Worm (Caenorhabditis elegans) whole organism, L3 larva: ENCODE results near the gene try-4.

Experiments used
- R02D3.7 ChIP-seq: fragments of 150-350 bp; optimal IDR thresholded peaks from 2 replicates; lab custom pipeline; 2014; ENCODE audit warnings: missing biosample characterization, missing genetic modification characterization
- aly-2 ChIP-seq: fragments of 150-350 bp; optimal IDR thresholded peaks from 2 replicates; lab custom pipeline; 2014; ENCODE audit warnings: missing biosample characterization, missing genetic modification characterization
- ama-1 ChIP-seq: fragments of 150-350 bp; optimal IDR thresholded peaks from 2 replicates; lab custom pipeline; 2018
- ceh-16 ChIP-seq: sonication (generic microtip); optimal IDR thresholded peaks from 2 replicates; lab custom pipeline; 2017; ENCODE audit warnings: missing biosample characterization, missing genetic modification characterization
- ceh-28 ChIP-seq: fragments of 150-350 bp; optimal IDR thresholded peaks from 2 replicates; lab custom pipeline; 2014; ENCODE audit warnings: missing biosample characterization, missing genetic modification reagents, missing genetic modification characterization
- ceh-82 ChIP-seq: fragments of 150-350 bp; optimal IDR thresholded peaks from 2 replicates; lab custom pipeline; 2014; ENCODE audit warnings: missing biosample characterization, missing genetic modification characterization
- ceh-9 ChIP-seq: sonication (generic microtip); optimal IDR thresholded peaks from 2 replicates; lab custom pipeline; 2018; ENCODE audit warnings: missing biosample characterization, missing genetic modification characterization
- egl-27 ChIP-seq: sonication (generic microtip); optimal IDR thresholded peaks from 4 replicates; lab custom pipeline; 2017; ENCODE audit warnings: missing biosample characterization, missing genetic modification reagents, missing genetic modification characterization
- elt-3 ChIP-seq, 3 experiments: fragments of 150-350 bp in 1 of 3; sonication (generic microtip) in 2 of 3; optimal IDR thresholded peaks; 2 replicates in 2 of 3; 4 replicates in 1 of 3; lab custom pipeline; 2014 to 2017; ENCODE audit warnings: missing biosample characterization in 3 of 3, missing genetic modification characterization in 3 of 3
- eor-1 ChIP-seq, 2 experiments: fragments of 150-350 bp; optimal IDR thresholded peaks; 2 replicates each; lab custom pipeline; 2014 to 2018; ENCODE audit warnings: missing biosample characterization in 2 of 2, missing genetic modification characterization in 2 of 2
- fkh-10 ChIP-seq: sonication (generic microtip); optimal IDR thresholded peaks from 2 replicates; lab custom pipeline; 2017; ENCODE audit warnings: missing biosample characterization, missing genetic modification reagents, missing genetic modification characterization
- fkh-2 ChIP-seq: fragments of 150-350 bp; optimal IDR thresholded peaks from 2 replicates; lab custom pipeline; 2014; ENCODE audit warnings: missing biosample characterization, missing genetic modification reagents, missing genetic modification characterization
- fos-1 ChIP-seq: fragments of 150-350 bp; optimal IDR thresholded peaks from 2 replicates; lab custom pipeline; 2014; ENCODE audit warnings: missing biosample characterization, missing genetic modification characterization
- hmg-11 ChIP-seq: sonication (generic microtip); optimal IDR thresholded peaks from 2 replicates; lab custom pipeline; 2016; ENCODE audit warnings: missing genetic modification characterization, missing compliant biosample characterization
- jun-1 ChIP-seq: fragments of 150-350 bp; optimal IDR thresholded peaks from 2 replicates; lab custom pipeline; 2014; ENCODE audit warnings: missing biosample characterization, missing genetic modification reagents, missing genetic modification characterization
- lin-15B ChIP-seq: fragments of 150-350 bp; optimal IDR thresholded peaks from 2 replicates; lab custom pipeline; 2014; ENCODE audit warnings: missing biosample characterization, missing genetic modification characterization
- lin-39 ChIP-seq: fragments of 150-350 bp; optimal IDR thresholded peaks from 2 replicates; lab custom pipeline; 2018; ENCODE audit warnings: missing biosample characterization, missing genetic modification reagents, missing genetic modification characterization
- mdl-1 ChIP-seq: fragments of 150-350 bp; optimal IDR thresholded peaks from 2 replicates; lab custom pipeline; 2014; ENCODE audit warnings: missing biosample characterization, missing genetic modification characterization
- mml-1 ChIP-seq: fragments of 150-350 bp; sonication (generic microtip); optimal IDR thresholded peaks from 3 replicates; lab custom pipeline; 2014; ENCODE audit warnings: missing biosample characterization, missing genetic modification characterization
- nfya-1 ChIP-seq: sonication (generic microtip); optimal IDR thresholded peaks from 2 replicates; lab custom pipeline; 2017; ENCODE audit warnings: missing genetic modification characterization, mild to moderate bottlenecking, missing compliant biosample characterization, antibody characterized with exemption, moderate library complexity; ENCODE audit not compliant: insufficient read depth
- nhr-11 ChIP-seq: fragments of 150-350 bp; optimal IDR thresholded peaks from 2 replicates; lab custom pipeline; 2014; ENCODE audit warnings: missing biosample characterization, missing genetic modification characterization
- nhr-12 ChIP-seq: fragments of 150-350 bp; optimal IDR thresholded peaks from 2 replicates; lab custom pipeline; 2014; ENCODE audit warnings: missing biosample characterization, missing genetic modification characterization
- nhr-237 ChIP-seq: fragments of 150-350 bp; optimal IDR thresholded peaks from 2 replicates; lab custom pipeline; 2014; ENCODE audit warnings: missing biosample characterization, missing genetic modification characterization
- nhr-25 ChIP-seq: sonication (generic microtip); optimal IDR thresholded peaks from 2 replicates; lab custom pipeline; 2017; ENCODE audit warnings: missing biosample characterization, missing genetic modification characterization
- nhr-28 ChIP-seq: fragments of 150-350 bp; optimal IDR thresholded peaks from 2 replicates; lab custom pipeline; 2014; ENCODE audit warnings: missing biosample characterization, missing genetic modification characterization
- nhr-43 ChIP-seq: sonication (generic microtip); optimal IDR thresholded peaks from 2 replicates; lab custom pipeline; 2016; ENCODE audit warnings: mild to moderate bottlenecking, missing genetic modification characterization, missing compliant biosample characterization; ENCODE audit not compliant: poor library complexity, severe bottlenecking
- nhr-67 ChIP-seq: fragments of 150-350 bp; optimal IDR thresholded peaks from 2 replicates; lab custom pipeline; 2014; ENCODE audit warnings: missing biosample characterization, missing genetic modification characterization
- nhr-76 ChIP-seq: fragments of 150-350 bp; sonication (generic microtip); optimal IDR thresholded peaks from 5 replicates; lab custom pipeline; 2014; ENCODE audit warnings: missing biosample characterization, missing genetic modification characterization
- pha-4 ChIP-seq: fragments of 150-350 bp; optimal IDR thresholded peaks from 2 replicates; lab custom pipeline; 2014; ENCODE audit warnings: missing biosample characterization, missing genetic modification reagents, missing genetic modification characterization
- pqm-1 ChIP-seq: fragments of 150-350 bp; optimal IDR thresholded peaks from 2 replicates; lab custom pipeline; 2017; ENCODE audit warnings: missing biosample characterization, missing genetic modification characterization, inconsistent platforms
- skn-1 ChIP-seq: fragments of 150-350 bp; optimal IDR thresholded peaks from 2 replicates; lab custom pipeline; 2014; ENCODE audit warnings: missing biosample characterization, missing genetic modification characterization
- snpc-4 ChIP-seq: fragments of 150-350 bp; optimal IDR thresholded peaks from 2 replicates; lab custom pipeline; 2014; ENCODE audit warnings: missing biosample characterization, missing genetic modification characterization
- tbx-2 ChIP-seq: sonication (generic microtip); optimal IDR thresholded peaks from 2 replicates; lab custom pipeline; 2016; ENCODE audit warnings: mild to moderate bottlenecking, missing genetic modification characterization, missing compliant biosample characterization
- unc-39 ChIP-seq: sonication (generic microtip); optimal IDR thresholded peaks from 4 replicates; lab custom pipeline; 2017; ENCODE audit warnings: missing biosample characterization, missing genetic modification characterization
- unc-62 ChIP-seq: fragments of 150-350 bp; sonication (generic microtip); optimal IDR thresholded peaks from 4 replicates; lab custom pipeline; 2014; ENCODE audit warnings: missing biosample characterization, missing genetic modification reagents, missing genetic modification characterization
- zag-1 ChIP-seq: fragments of 150-350 bp; optimal IDR thresholded peaks from 2 replicates; lab custom pipeline; 2014; ENCODE audit warnings: missing biosample characterization, missing genetic modification characterization
- ztf-4 ChIP-seq: fragments of 150-350 bp; optimal IDR thresholded peaks from 2 replicates; lab custom pipeline; 2014; ENCODE audit warnings: missing biosample characterization, missing genetic modification characterization

The try-4 gene

DNA sequence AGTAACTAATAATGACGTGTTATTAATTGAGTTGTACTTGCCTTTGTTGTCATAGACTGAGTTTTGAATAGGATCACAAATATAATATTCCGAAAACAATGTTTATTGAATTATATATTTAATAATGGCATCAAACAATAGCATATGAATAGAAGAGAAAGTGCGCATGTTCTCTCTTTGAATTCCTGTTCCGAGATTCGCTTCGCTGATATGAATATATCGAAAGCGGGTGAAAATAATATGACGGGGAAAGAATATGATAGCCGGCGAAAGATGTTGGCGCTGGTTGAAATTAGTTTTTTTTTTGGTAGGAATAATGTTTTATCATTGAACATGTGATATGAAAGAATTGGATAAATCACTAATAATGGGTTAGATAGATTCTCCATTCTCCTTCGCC lies 40.9 kb downstream of the try-4 start, which contains the start of gene T03D8.6:
Gene T03D8.6 (minus strand): TSS at position 298 of the 400 bp plus-strand sequence.
- no peak for TF ChIP-seq zag-1 (tag; lab: Kevin White, UChicago)
- TF ChIP-seq mml-1 = no peak
- no peak for TF ChIP-seq hmg-11
- TF ChIP-seq nhr-28 (tag; lab: Kevin White, UChicago) = no peak
- TF ChIP-seq ceh-9 (tag; lab: Kevin White, UChicago) = no peak
- no peak for TF ChIP-seq jun-1 (tag; lab: Kevin White, UChicago)
- TF ChIP-seq fkh-2 = no peak
- no peak for TF ChIP-seq mdl-1 (tag; lab: Kevin White, UChicago)
- TF ChIP-seq nhr-67 (tag; lab: Kevin White, UChicago) = no peak
- no peak for TF ChIP-seq elt-3 (tag; optimal IDR thresholded peaks at IDR 0.05; lab: Kevin White, UChicago)
- no peak for TF ChIP-seq nhr-237 (tag; lab: Kevin White, UChicago)
- no peak for TF ChIP-seq egl-27
- TF ChIP-seq ceh-16 (tag; lab: Kevin White, UChicago) = no peak
- TF ChIP-seq pqm-1 (tag; lab: Kevin White, UChicago) = no peak
- no peak for TF ChIP-seq tbx-2 (tag; lab: Kevin White, UChicago)
- TF ChIP-seq nhr-43 (tag; lab: Kevin White, UChicago) = no peak

DNA sequence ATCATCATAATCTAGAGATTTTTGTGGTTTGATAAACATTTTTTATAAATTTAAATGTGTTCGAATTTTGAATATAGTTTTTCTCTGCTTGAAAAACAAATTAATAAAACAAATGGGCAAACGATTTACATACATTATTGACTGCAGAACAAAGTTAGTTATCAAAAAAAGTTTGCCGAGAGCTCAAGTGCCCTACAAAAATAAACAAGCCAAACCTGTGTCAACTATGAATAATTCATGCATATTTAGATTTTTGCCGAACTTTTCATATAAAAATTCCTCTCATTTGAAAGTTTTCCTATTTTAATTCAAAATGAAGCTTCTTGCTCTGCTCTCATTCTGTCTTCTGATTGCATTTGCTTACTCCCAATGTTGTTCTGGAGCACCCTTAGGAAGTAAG lies 45.1 kb downstream of the try-4 start, which contains the start of gene sshk-1:
Gene sshk-1 (plus strand): TSS at position 301 of the 400 bp plus-strand sequence.
- TF ChIP-seq aly-2 (tag; lab: Kevin White, UChicago) = no peak
- no peak for TF ChIP-seq unc-62 (GFP tag; lab: Kevin White, UChicago)
- TF ChIP-seq fkh-10 (GFP tag; lab: Kevin White, UChicago) = no peak
- TF ChIP-seq nhr-25 (tag; lab: Kevin White, UChicago) = no peak
- TF ChIP-seq ceh-9 (tag; lab: Kevin White, UChicago) = no peak
- no peak for TF ChIP-seq ztf-4 (tag; lab: Kevin White, UChicago)
- TF ChIP-seq unc-39 (tag; lab: Kevin White, UChicago) = no peak
- no peak for TF ChIP-seq pha-4 (tag; lab: Kevin White, UChicago)
- TF ChIP-seq mml-1 = no peak
- TF ChIP-seq nhr-237 (tag; lab: Kevin White, UChicago) = no peak
- TF ChIP-seq nhr-43 (tag; lab: Kevin White, UChicago) = no peak
- no peak for TF ChIP-seq nhr-12
- TF ChIP-seq nfya-1 (tag; lab: Kevin White, UChicago) = no peak
- TF ChIP-seq fos-1 (tag; lab: Kevin White, UChicago) = no peak
- no peak for TF ChIP-seq lin-15B (tag; lab: Kevin White, UChicago)
- TF ChIP-seq skn-1 (tag; lab: Kevin White, UChicago) = no peak
- TF ChIP-seq nhr-11 (tag; lab: Kevin White, UChicago) = no peak
- no peak for TF ChIP-seq ceh-28 (tag; lab: Kevin White, UChicago)
- no peak for TF ChIP-seq jun-1 (tag; lab: Kevin White, UChicago)
- TF ChIP-seq, all 47 proteins: peak for 0

DNA sequence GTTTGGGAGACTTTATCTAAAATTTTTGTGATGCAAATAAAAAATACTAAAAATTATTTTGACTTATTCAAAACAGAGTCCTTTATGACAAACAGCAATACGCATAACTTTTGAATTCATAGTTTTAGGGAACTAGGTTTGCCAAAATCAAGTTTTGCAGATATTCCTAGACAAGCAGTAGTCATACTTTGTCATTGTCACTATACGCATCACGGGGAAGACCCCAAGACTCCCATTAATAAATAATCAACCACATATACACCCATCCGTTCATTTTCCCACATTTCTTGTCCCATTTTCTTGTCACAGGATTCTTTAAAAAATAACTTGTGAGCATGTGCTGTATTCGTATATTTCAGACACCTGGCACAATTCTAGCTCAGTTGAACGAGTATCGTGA lies 46.5 kb downstream of the try-4 start, which contains the start of gene Y44A6D.7:
Gene Y44A6D.7 (plus strand): TSS at position 301 of the 400 bp plus-strand sequence.
- TF ChIP-seq nhr-25 (tag; lab: Kevin White, UChicago) (no peak), eor-1 (tag; optimal IDR thresholded peaks at IDR 0.05; lab: Kevin White, UChicago) (no peak), nhr-11 (tag; lab: Kevin White, UChicago) (no peak), lin-39 (tag; lab: Kevin White, UChicago) (no peak), R02D3.7 (no peak), snpc-4 (tag; lab: Kevin White, UChicago) (no peak), mml-1 (no peak), nhr-67 (tag; lab: Kevin White, UChicago) (no peak)

DNA sequence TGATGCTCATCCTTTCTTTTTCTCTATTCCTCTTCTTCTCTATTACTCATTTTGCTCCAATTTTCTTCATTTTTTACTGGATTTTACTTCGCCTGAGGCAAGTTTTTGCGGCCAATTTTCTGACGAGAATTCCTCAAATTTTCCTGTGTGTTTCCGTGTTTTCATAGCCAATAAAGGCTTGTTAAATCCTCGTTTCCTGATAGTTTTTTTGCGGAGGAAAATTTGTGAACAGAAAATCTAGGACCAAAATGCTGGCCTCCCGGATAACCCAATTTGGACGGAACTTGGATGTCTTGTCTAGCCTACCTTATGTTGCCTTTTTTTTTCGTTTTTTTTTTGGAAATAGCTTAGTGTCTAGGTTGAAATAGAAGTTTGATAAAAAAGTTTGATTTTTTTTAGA lies 47.3 kb downstream of the try-4 start:
- TF ChIP-seq nhr-76 (no peak), hmg-11 (no peak), aly-2 (tag; lab: Kevin White, UChicago) (no peak), ceh-28 (tag; lab: Kevin White, UChicago) (no peak), tbx-2 (tag; lab: Kevin White, UChicago) (no peak), ama-1 (lab: Kevin White, UChicago) (no peak), ceh-16 (tag; lab: Kevin White, UChicago) (no peak), ztf-4 (tag; lab: Kevin White, UChicago) (no peak), snpc-4 (tag; lab: Kevin White, UChicago) (no peak), ceh-82 (tag; lab: Kevin White, UChicago) (no peak), lin-39 (tag; lab: Kevin White, UChicago) (no peak), eor-1 (tag; optimal IDR thresholded peaks at IDR 0.05; lab: Kevin White, UChicago) (no peak), mdl-1 (tag; lab: Kevin White, UChicago) (no peak), R02D3.7 (no peak), nfya-1 (tag; lab: Kevin White, UChicago) (no peak)
